Worm (Caenorhabditis elegans) whole organism, L1 larva: ENCODE results near the gene str-190.

Source experiments
- C04F5.9 ChIP-seq: sonication (generic microtip); optimal IDR thresholded peaks from 2 replicates; lab custom pipeline; 2016; ENCODE audit warnings: missing genetic modification characterization, missing compliant biosample characterization
- C16A3.4 ChIP-seq: fragments of 150-350 bp; optimal IDR thresholded peaks from 2 replicates; lab custom pipeline; 2014; ENCODE audit warnings: missing biosample characterization, missing genetic modification characterization
- C34B4.2 ChIP-seq: sonication (generic microtip); optimal IDR thresholded peaks from 2 replicates; lab custom pipeline; 2017; ENCODE audit warnings: mild to moderate bottlenecking, missing genetic modification characterization, missing compliant biosample characterization
- blmp-1 ChIP-seq: fragments of 150-350 bp; optimal IDR thresholded peaks from 2 replicates; lab custom pipeline; 2014; ENCODE audit warnings: missing biosample characterization, missing genetic modification characterization
- ceh-63 ChIP-seq: fragments of 200-800 bp; sonication (Bioruptor generic); optimal IDR thresholded peaks from 2 replicates; lab custom pipeline; 2018; ENCODE audit warnings: mild to moderate bottlenecking, missing genetic modification characterization, missing compliant biosample characterization
- ceh-82 ChIP-seq, 3 experiments: fragments of 150-350 bp in 1 of 3; sonication (generic microtip) in 2 of 3; optimal IDR thresholded peaks; 2 replicates each; lab custom pipeline; 2014 to 2017; ENCODE audit warnings: missing biosample characterization in 3 of 3, missing genetic modification characterization in 3 of 3
- dpl-1 ChIP-seq, 3 experiments: fragments of 150-350 bp in 2 of 3; sonication (generic microtip) in 1 of 3; optimal IDR thresholded peaks; 2 replicates each; lab custom pipeline; 2014 to 2017; ENCODE audit warnings: missing biosample characterization in 3 of 3, missing genetic modification characterization in 3 of 3, missing genetic modification reagents in 3 of 3
- dsc-1 ChIP-seq: sonication (generic microtip); optimal IDR thresholded peaks from 2 replicates; lab custom pipeline; 2016; ENCODE audit warnings: mild to moderate bottlenecking, missing genetic modification characterization, missing compliant biosample characterization
- efl-3 ChIP-seq: fragments of 200-800 bp; sonication (Bioruptor generic); optimal IDR thresholded peaks from 2 replicates; lab custom pipeline; 2018; ENCODE audit warnings: mild to moderate bottlenecking, missing genetic modification characterization, missing compliant biosample characterization
- egl-27 ChIP-seq, 2 experiments: fragments of 150-350 bp in 1 of 2; sonication (generic microtip); optimal IDR thresholded peaks; 3 replicates each; lab custom pipeline; 2017 to 2018; ENCODE audit warnings: missing biosample characterization in 2 of 2, missing genetic modification characterization in 2 of 2, missing genetic modification reagents in 2 of 2
- elt-2 ChIP-seq: sonication (generic microtip); optimal IDR thresholded peaks from 2 replicates; lab custom pipeline; 2016; ENCODE audit warnings: missing genetic modification characterization, mild to moderate bottlenecking, inconsistent platforms, missing compliant biosample characterization, missing genetic modification reagents
- elt-3 ChIP-seq, 6 experiments: fragments of 150-350 bp in 1 of 6; sonication (generic microtip); optimal IDR thresholded peaks; 2 replicates each; lab custom pipeline; 2017 to 2018; ENCODE audit warnings: missing biosample characterization in 6 of 6, missing genetic modification characterization in 6 of 6, inconsistent platforms in 1 of 6
- fkh-10 ChIP-seq: sonication (generic microtip); optimal IDR thresholded peaks from 2 replicates; lab custom pipeline; 2017; ENCODE audit warnings: missing biosample characterization, missing genetic modification reagents, missing genetic modification characterization
- fkh-4 ChIP-seq: sonication (generic microtip); optimal IDR thresholded peaks from 2 replicates; lab custom pipeline; 2016; ENCODE audit warnings: missing compliant biosample characterization, missing genetic modification characterization, borderline replicate concordance
- fkh-8 ChIP-seq: sonication (generic microtip); optimal IDR thresholded peaks from 2 replicates; lab custom pipeline; 2016; ENCODE audit warnings: mild to moderate bottlenecking, missing genetic modification characterization, missing compliant biosample characterization
- grh-1 ChIP-seq: fragments of 200-800 bp; sonication (Bioruptor generic); IDR thresholded peaks from 2 replicates; pipeline ENCODE4 v1.3.6; 2022; ENCODE audit warnings: missing genetic modification reagents, missing genetic modification characterization, missing compliant biosample characterization
- hlh-4 ChIP-seq: sonication (generic microtip); optimal IDR thresholded peaks from 2 replicates; lab custom pipeline; 2016; ENCODE audit warnings: mild to moderate bottlenecking, missing genetic modification characterization, missing compliant biosample characterization
- irx-1 ChIP-seq: sonication (generic microtip); optimal IDR thresholded peaks from 2 replicates; lab custom pipeline; 2016; ENCODE audit warnings: missing genetic modification characterization, missing compliant biosample characterization
- isw-1 ChIP-seq: fragments of 200-800 bp; sonication (Bioruptor generic); IDR thresholded peaks from 2 replicates; pipeline ENCODE4 v1.3.6; 2022; ENCODE audit warnings: missing genetic modification characterization, missing compliant biosample characterization
- lin-13 ChIP-seq: fragments of 150-350 bp; optimal IDR thresholded peaks from 2 replicates; lab custom pipeline; 2014; ENCODE audit warnings: missing biosample characterization, missing genetic modification reagents, missing genetic modification characterization
- lin-14 ChIP-seq: fragments of 200-800 bp; sonication (Bioruptor generic); optimal IDR thresholded peaks from 2 replicates; lab custom pipeline; 2018; ENCODE audit warnings: mild to moderate bottlenecking, missing genetic modification characterization, moderate library complexity, missing compliant biosample characterization
- lin-15B ChIP-seq: fragments of 150-350 bp; sonication (generic microtip); optimal IDR thresholded peaks from 3 replicates; lab custom pipeline; 2014; ENCODE audit warnings: missing biosample characterization, missing genetic modification characterization
- lir-3 ChIP-seq: sonication (generic microtip); optimal IDR thresholded peaks from 2 replicates; lab custom pipeline; 2016; ENCODE audit warnings: mild to moderate bottlenecking, missing genetic modification characterization, moderate library complexity, missing compliant biosample characterization; ENCODE audit not compliant: poor library complexity
- mdl-1 ChIP-seq, 2 experiments: fragments of 150-350 bp; optimal IDR thresholded peaks; 2 replicates each; lab custom pipeline; 2014 to 2017; ENCODE audit warnings: missing biosample characterization in 2 of 2, missing genetic modification characterization in 2 of 2, inconsistent platforms in 1 of 2
- mef-2 ChIP-seq: fragments of 150-350 bp; optimal IDR thresholded peaks from 2 replicates; lab custom pipeline; 2014; ENCODE audit warnings: missing biosample characterization, missing genetic modification characterization
- mep-1 ChIP-seq: fragments of 150-350 bp; optimal IDR thresholded peaks from 2 replicates; lab custom pipeline; 2014; ENCODE audit warnings: missing biosample characterization, missing genetic modification characterization
- nhr-11 ChIP-seq: fragments of 150-350 bp; optimal IDR thresholded peaks from 2 replicates; lab custom pipeline; 2014; ENCODE audit warnings: missing biosample characterization, missing genetic modification characterization
- nhr-19 ChIP-seq: fragments of 200-800 bp; sonication (Bioruptor generic); conservative IDR thresholded peaks from 2 replicates; pipeline ENCODE4 v1.3.6; 2022; ENCODE audit warnings: missing genetic modification characterization, missing compliant biosample characterization
- nhr-20 ChIP-seq: sonication (generic microtip); optimal IDR thresholded peaks from 2 replicates; lab custom pipeline; 2016; ENCODE audit warnings: mild to moderate bottlenecking, missing genetic modification characterization, missing compliant biosample characterization
- nhr-28 ChIP-seq: fragments of 150-350 bp; optimal IDR thresholded peaks from 2 replicates; lab custom pipeline; 2014; ENCODE audit warnings: missing biosample characterization, missing genetic modification characterization
- nhr-47 ChIP-seq: sonication (generic microtip); optimal IDR thresholded peaks from 2 replicates; lab custom pipeline; 2016; ENCODE audit warnings: mild to moderate bottlenecking, missing genetic modification characterization, moderate library complexity, missing compliant biosample characterization
- nhr-71 ChIP-seq: sonication (generic microtip); optimal IDR thresholded peaks from 2 replicates; lab custom pipeline; 2016; ENCODE audit warnings: mild to moderate bottlenecking, missing genetic modification characterization, moderate library complexity, missing compliant biosample characterization
- nhr-76 ChIP-seq: sonication (generic microtip); optimal IDR thresholded peaks from 2 replicates; lab custom pipeline; 2017; ENCODE audit warnings: missing biosample characterization, missing genetic modification characterization
- nhr-77 ChIP-seq: fragments of 150-350 bp; optimal IDR thresholded peaks from 2 replicates; lab custom pipeline; 2014; ENCODE audit warnings: missing biosample characterization, missing genetic modification characterization
- nhr-85 ChIP-seq: sonication (generic microtip); peaks from one replicate; lab custom pipeline; 2016; ENCODE audit warnings: missing genetic modification characterization, inconsistent platforms, missing compliant biosample characterization
- rnt-1 ChIP-seq: sonication (generic microtip); optimal IDR thresholded peaks from 2 replicates; lab custom pipeline; 2016; ENCODE audit warnings: mild to moderate bottlenecking, missing genetic modification characterization, moderate library complexity, missing compliant biosample characterization
- snpc-4 ChIP-seq: fragments of 150-350 bp; optimal IDR thresholded peaks from 2 replicates; lab custom pipeline; 2014; ENCODE audit warnings: missing biosample characterization, missing genetic modification characterization
- snu-23 ChIP-seq: sonication (generic microtip); optimal IDR thresholded peaks from 2 replicates; lab custom pipeline; 2016; ENCODE audit warnings: missing genetic modification characterization, missing compliant biosample characterization
- sox-4 ChIP-seq: sonication (generic microtip); optimal IDR thresholded peaks from 2 replicates; lab custom pipeline; 2016; ENCODE audit warnings: missing genetic modification characterization, missing compliant biosample characterization
- sup-37 ChIP-seq: fragments of 200-800 bp; sonication (Bioruptor generic); optimal IDR thresholded peaks from 2 replicates; lab custom pipeline; 2018; ENCODE audit warnings: mild to moderate bottlenecking, missing genetic modification characterization, missing compliant biosample characterization
- swsn-7 ChIP-seq: sonication (generic microtip); optimal IDR thresholded peaks from 2 replicates; lab custom pipeline; 2016; ENCODE audit warnings: missing genetic modification characterization, missing compliant biosample characterization
- tbx-2 ChIP-seq: sonication (generic microtip); optimal IDR thresholded peaks from 2 replicates; lab custom pipeline; 2016; ENCODE audit warnings: missing genetic modification characterization, missing compliant biosample characterization
- tlp-1 ChIP-seq: fragments of 150-350 bp; optimal IDR thresholded peaks from 2 replicates; lab custom pipeline; 2014; ENCODE audit warnings: missing biosample characterization, missing genetic modification characterization
- unc-130 ChIP-seq: fragments of 150-350 bp; optimal IDR thresholded peaks from 2 replicates; lab custom pipeline; 2017; ENCODE audit warnings: missing biosample characterization, missing genetic modification characterization, inconsistent platforms
- unc-30 ChIP-seq: sonication (generic microtip); optimal IDR thresholded peaks from 2 replicates; lab custom pipeline; 2017; ENCODE audit warnings: missing biosample characterization, missing genetic modification characterization
- unc-98 ChIP-seq: fragments of 200-800 bp; sonication (Bioruptor generic); IDR thresholded peaks from 2 replicates; pipeline ENCODE4 v1.3.6; 2022; ENCODE audit warnings: missing genetic modification characterization, missing compliant biosample characterization
- ztf-11 ChIP-seq, 2 experiments: sonication (generic microtip); optimal IDR thresholded peaks; 2 replicates each; lab custom pipeline; 2016 to 2017; ENCODE audit warnings: missing genetic modification characterization in 2 of 2, missing biosample characterization in 1 of 2, missing compliant biosample characterization in 1 of 2
- ztf-4 ChIP-seq: fragments of 150-350 bp; optimal IDR thresholded peaks from 2 replicates; lab custom pipeline; 2014; ENCODE audit warnings: missing biosample characterization, missing genetic modification characterization

str-190 gene

DNA sequence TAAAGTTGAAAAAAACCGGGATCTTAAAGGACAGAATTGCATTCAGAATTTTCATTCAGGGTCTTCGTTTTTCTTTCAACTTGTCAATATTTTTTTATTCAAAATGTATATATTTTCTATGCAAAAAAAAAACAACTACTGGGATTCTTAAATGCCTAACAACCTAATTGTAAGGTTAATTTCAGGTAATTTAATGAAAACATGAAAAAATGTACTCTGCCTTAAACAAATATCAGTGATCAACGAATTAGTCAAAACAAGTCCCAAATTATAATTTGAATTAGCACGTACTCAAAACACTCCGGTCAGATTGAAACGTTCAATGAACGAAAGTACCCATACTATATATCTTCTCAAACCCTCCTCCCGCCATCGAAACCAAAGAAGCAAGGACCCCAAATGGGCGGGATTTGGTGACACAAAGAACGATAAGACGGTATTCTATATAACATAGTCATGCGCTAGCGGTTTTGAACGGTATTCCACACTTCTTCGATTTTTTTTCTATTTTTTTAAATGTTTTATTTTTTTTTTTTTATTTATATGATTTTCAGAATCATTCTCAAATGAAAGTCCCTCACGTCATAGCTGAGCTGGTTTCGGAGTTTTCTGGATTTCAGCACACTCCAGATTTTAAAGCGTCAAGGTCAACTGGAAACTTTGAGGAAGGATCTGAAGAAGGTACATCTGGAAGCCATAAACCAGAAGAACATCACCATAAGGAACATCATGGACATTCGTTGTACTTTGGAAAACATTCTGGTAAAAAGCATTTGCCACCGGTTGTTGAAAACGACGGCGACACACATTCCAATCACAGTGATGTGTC is 42.7 kb downstream of the str-190 start, which contains the start of the genes ddo-2 and F25E5.8 (continued):
- TF ChIP-seq snpc-4 (tag; lab: Kevin White, UChicago) (no peak), nhr-28 (tag; lab: Kevin White, UChicago) (no peak), dpl-1 (GFP tag; optimal IDR thresholded peaks at IDR 0.05; lab: Kevin White, UChicago) (no peak), grh-1 (0 out of 2 replicates have a peak, but pooled peaks have one; percentile 7), ceh-82 (tag; optimal IDR thresholded peaks at IDR 0.05; lab: Kevin White, UChicago) (no peak), unc-130 (tag; lab: Kevin White, UChicago) (peak; percentile 81), mdl-1 (tag; optimal IDR thresholded peaks at IDR 0.05; lab: Kevin White, UChicago) (peak in 1 of 2 experiments; percentile 38), ztf-4 (no peak), lin-14 (GFP tag; lab: Kevin White, UChicago) (peak; percentile 18), rnt-1 (tag; lab: Kevin White, UChicago) (no peak), elt-3 (tag; optimal IDR thresholded peaks at IDR 0.05; lab: Kevin White, UChicago) (peak in 1 of 6 experiments; percentile 68), snu-23 (GFP tag; lab: Kevin White, UChicago) (peak; percentile 32), tlp-1 (tag; lab: Kevin White, UChicago) (no peak), C16A3.4 (tag; lab: Kevin White, UChicago) (no peak), fkh-10 (no peak), tbx-2 (tag; lab: Kevin White, UChicago) (peak; percentile 20), unc-30 (tag; lab: Kevin White, UChicago) (no peak), blmp-1 (tag; lab: Kevin White, UChicago) (peak; percentile 83), nhr-85 (peak; percentile 87), nhr-71 (tag; lab: Kevin White, UChicago) (no peak), ceh-63 (GFP tag; lab: Kevin White, UChicago) (no peak), egl-27 (tag; optimal IDR thresholded peaks at IDR 0.05; lab: Kevin White, UChicago) (no peak), mef-2 (no peak), nhr-77 (tag; lab: Kevin White, UChicago) (no peak), dsc-1 (tag; lab: Kevin White, UChicago) (no peak)

DNA sequence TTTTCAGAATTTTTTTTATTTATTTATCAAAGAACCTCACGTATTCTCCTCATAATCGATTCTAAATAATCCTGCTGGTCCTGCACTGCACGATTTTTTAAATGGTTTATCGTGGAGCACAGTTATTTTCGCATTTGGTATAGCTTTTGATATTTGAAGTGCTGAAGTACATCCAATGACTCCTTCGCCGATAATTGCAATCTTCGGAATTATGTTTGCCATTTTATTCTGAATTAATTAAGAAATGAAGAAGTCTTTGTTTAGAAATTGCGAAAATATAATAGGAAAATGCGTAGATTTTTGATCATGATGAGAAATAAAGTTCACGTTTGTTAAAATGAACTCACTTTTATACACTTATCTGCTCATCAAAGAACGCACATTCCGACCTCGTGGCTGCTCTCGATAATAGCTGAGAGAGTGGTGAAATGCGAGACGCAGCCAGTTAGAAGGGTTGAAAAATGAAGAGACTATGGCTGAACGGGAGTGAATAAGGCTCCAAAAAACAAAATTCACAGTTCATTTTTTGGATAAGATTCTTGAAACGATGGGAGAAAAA is 43.4 kb downstream of the str-190 start:
- TF ChIP-seq tlp-1 (tag; lab: Kevin White, UChicago) (no peak), grh-1 (no peak), nhr-20 (tag; lab: Kevin White, UChicago) (peak; percentile 78), irx-1 (tag; lab: Kevin White, UChicago) (no peak), ztf-11 (tag; optimal IDR thresholded peaks at IDR 0.05; lab: Kevin White, UChicago) (no peak), dpl-1 (GFP tag; optimal IDR thresholded peaks at IDR 0.05; lab: Kevin White, UChicago) (peak in 2 of 3 experiments; percentile 37 to 45), nhr-76 (no peak), lin-13 (GFP tag; lab: Kevin White, UChicago) (no peak), mep-1 (tag; lab: Kevin White, UChicago) (peak; percentile 60), nhr-85 (no peak), lin-14 (GFP tag; lab: Kevin White, UChicago) (peak; percentile 88), fkh-10 (peak; percentile 33), lir-3 (tag; lab: Kevin White, UChicago) (peak; percentile 34), elt-2 (tag; lab: Kevin White, UChicago) (peak; percentile 58), unc-98 (GFP tag; lab: Robert Waterston, UW) (no peak), sup-37 (GFP tag; lab: Kevin White, UChicago) (peak; percentile 31), nhr-19 (GFP tag; lab: Robert Waterston, UW) (peak; percentile 98), swsn-7 (tag; lab: Kevin White, UChicago) (peak; percentile 63), dsc-1 (tag; lab: Kevin White, UChicago) (peak; percentile 47), efl-3 (GFP tag; lab: Kevin White, UChicago) (no peak), fkh-8 (tag; lab: Kevin White, UChicago) (peak; percentile 73), nhr-47 (peak; percentile 55), C04F5.9 (no peak), sox-4 (tag; lab: Kevin White, UChicago) (no peak), C34B4.2 (tag; lab: Kevin White, UChicago) (no peak), nhr-11 (tag; lab: Kevin White, UChicago) (no peak), isw-1 (GFP tag; lab: Robert Waterston, UW) (no peak), ceh-63 (GFP tag; lab: Kevin White, UChicago) (no peak), hlh-4 (tag; lab: Kevin White, UChicago) (no peak), blmp-1 (tag; lab: Kevin White, UChicago) (peak; percentile 5), fkh-4 (tag; lab: Kevin White, UChicago) (no peak), lin-15B (tag; lab: Kevin White, UChicago) (no peak)
